Worm (Caenorhabditis elegans) whole organism, L2 larva: ENCODE measurements around the gene prk-2.

Source experiments
- C34F6.9 ChIP-seq: fragments of 150-350 bp; optimal IDR thresholded peaks from 2 replicates; lab custom pipeline; 2014; ENCODE audit warnings: missing biosample characterization, missing genetic modification characterization
- F13H6.1 ChIP-seq: sonication (generic microtip); optimal IDR thresholded peaks from 2 replicates; lab custom pipeline; 2016; ENCODE audit warnings: missing genetic modification characterization, missing compliant biosample characterization
- R02D3.7 ChIP-seq: fragments of 150-350 bp; optimal IDR thresholded peaks from 2 replicates; lab custom pipeline; 2014; ENCODE audit warnings: missing biosample characterization, missing genetic modification characterization
- ZK546.5 ChIP-seq: sonication (generic microtip); optimal IDR thresholded peaks from 2 replicates; lab custom pipeline; 2017; ENCODE audit warnings: missing biosample characterization, missing genetic modification characterization
- aly-2 ChIP-seq: fragments of 150-350 bp; optimal IDR thresholded peaks from 2 replicates; lab custom pipeline; 2014; ENCODE audit warnings: missing biosample characterization, missing genetic modification characterization
- ama-1 ChIP-seq: fragments of 150-350 bp; optimal IDR thresholded peaks from 2 replicates; lab custom pipeline; 2018; ENCODE audit warnings: inconsistent platforms
- blmp-1 ChIP-seq: sonication (generic microtip); optimal IDR thresholded peaks from 2 replicates; lab custom pipeline; 2017; ENCODE audit warnings: missing genetic modification characterization, mild to moderate bottlenecking, missing compliant biosample characterization, antibody characterized with exemption, moderate library complexity; ENCODE audit not compliant: insufficient read depth
- ceh-16 ChIP-seq: fragments of 150-350 bp; optimal IDR thresholded peaks from 2 replicates; lab custom pipeline; 2014; ENCODE audit warnings: missing biosample characterization, missing genetic modification characterization
- crh-2 ChIP-seq: sonication (generic microtip); optimal IDR thresholded peaks from 2 replicates; lab custom pipeline; 2017; ENCODE audit warnings: missing biosample characterization, missing genetic modification characterization
- dmd-4 ChIP-seq: sonication (generic microtip); optimal IDR thresholded peaks from 2 replicates; lab custom pipeline; 2017; ENCODE audit warnings: missing biosample characterization, missing genetic modification characterization
- egl-27 ChIP-seq: sonication (generic microtip); optimal IDR thresholded peaks from 3 replicates; lab custom pipeline; 2017; ENCODE audit warnings: missing biosample characterization, missing genetic modification reagents, missing genetic modification characterization
- fos-1 ChIP-seq: fragments of 150-350 bp; optimal IDR thresholded peaks from 2 replicates; lab custom pipeline; 2014; ENCODE audit warnings: missing biosample characterization, missing genetic modification characterization
- gmeb-1 ChIP-seq: fragments of 150-350 bp; optimal IDR thresholded peaks from 2 replicates; lab custom pipeline; 2014; ENCODE audit warnings: missing biosample characterization, missing genetic modification characterization
- lin-11 ChIP-seq: fragments of 150-350 bp; sonication (generic microtip); optimal IDR thresholded peaks from 2 replicates; lab custom pipeline; 2014; ENCODE audit warnings: missing biosample characterization, missing genetic modification characterization, inconsistent platforms, mixed read lengths
- lin-13 ChIP-seq: fragments of 150-350 bp; optimal IDR thresholded peaks from 2 replicates; lab custom pipeline; 2014; ENCODE audit warnings: missing biosample characterization, missing genetic modification reagents, missing genetic modification characterization
- lin-39 ChIP-seq: fragments of 150-350 bp; optimal IDR thresholded peaks from 2 replicates; lab custom pipeline; 2014; ENCODE audit warnings: missing biosample characterization, missing genetic modification reagents, missing genetic modification characterization
- lsy-2 ChIP-seq, 2 experiments: fragments of 150-350 bp in 1 of 2; sonication (generic microtip) in 1 of 2; optimal IDR thresholded peaks; 2 replicates each; lab custom pipeline; 2014 to 2017; ENCODE audit warnings: missing biosample characterization in 2 of 2, missing genetic modification characterization in 2 of 2
- mab-5 ChIP-seq: fragments of 150-350 bp; optimal IDR thresholded peaks from 2 replicates; lab custom pipeline; 2014; ENCODE audit warnings: missing biosample characterization, missing genetic modification characterization
- mdl-1 ChIP-seq, 2 experiments: fragments of 150-350 bp in 1 of 2; sonication (generic microtip) in 1 of 2; optimal IDR thresholded peaks; 2 replicates each; lab custom pipeline; 2017; ENCODE audit warnings: missing biosample characterization in 2 of 2, missing genetic modification characterization in 2 of 2
- nhr-11 ChIP-seq: fragments of 150-350 bp; optimal IDR thresholded peaks from 2 replicates; lab custom pipeline; 2014; ENCODE audit warnings: missing biosample characterization, missing genetic modification characterization
- nhr-12 ChIP-seq: fragments of 150-350 bp; optimal IDR thresholded peaks from 2 replicates; lab custom pipeline; 2014; ENCODE audit warnings: missing biosample characterization, missing genetic modification characterization
- nhr-129 ChIP-seq: fragments of 150-350 bp; optimal IDR thresholded peaks from 2 replicates; lab custom pipeline; 2014; ENCODE audit warnings: missing biosample characterization, missing genetic modification characterization
- nhr-21 ChIP-seq: fragments of 150-350 bp; optimal IDR thresholded peaks from 2 replicates; lab custom pipeline; 2014; ENCODE audit warnings: missing biosample characterization, missing genetic modification characterization
- nhr-23 ChIP-seq: fragments of 150-350 bp; optimal IDR thresholded peaks from 2 replicates; lab custom pipeline; 2014; ENCODE audit warnings: missing biosample characterization, missing genetic modification reagents, missing genetic modification characterization
- nhr-237 ChIP-seq: fragments of 150-350 bp; optimal IDR thresholded peaks from 2 replicates; lab custom pipeline; 2014; ENCODE audit warnings: missing biosample characterization, missing genetic modification characterization
- nhr-77 ChIP-seq: fragments of 150-350 bp; optimal IDR thresholded peaks from 2 replicates; lab custom pipeline; 2014; ENCODE audit warnings: missing biosample characterization, missing genetic modification characterization
- peb-1 ChIP-seq: fragments of 150-350 bp; optimal IDR thresholded peaks from 2 replicates; lab custom pipeline; 2014; ENCODE audit warnings: missing biosample characterization, missing genetic modification characterization
- skn-1 ChIP-seq: sonication (generic microtip); optimal IDR thresholded peaks from 2 replicates; lab custom pipeline; 2017; ENCODE audit warnings: missing biosample characterization, missing genetic modification characterization
- sma-3 ChIP-seq: sonication (generic microtip); optimal IDR thresholded peaks from 2 replicates; lab custom pipeline; 2016; ENCODE audit warnings: missing genetic modification reagents, missing genetic modification characterization, missing compliant biosample characterization
- sma-9 ChIP-seq, 2 experiments: fragments of 150-350 bp in 1 of 2; sonication (generic microtip) in 1 of 2; optimal IDR thresholded peaks; 2 replicates each; lab custom pipeline; 2014 to 2016; ENCODE audit warnings: missing genetic modification characterization in 2 of 2, mild to moderate bottlenecking in 1 of 2, missing biosample characterization in 1 of 2, missing compliant biosample characterization in 1 of 2, missing genetic modification reagents in 1 of 2, moderate library complexity in 1 of 2
- unc-55 ChIP-seq: fragments of 150-350 bp; sonication (generic microtip); optimal IDR thresholded peaks from 3 replicates; lab custom pipeline; 2014; ENCODE audit warnings: missing biosample characterization, missing genetic modification reagents, missing genetic modification characterization
- ztf-1 ChIP-seq: fragments of 200-800 bp; sonication (Bioruptor generic); conservative IDR thresholded peaks from 2 replicates; pipeline ENCODE4 v1.3.6; 2022; ENCODE audit warnings: missing genetic modification characterization, missing compliant biosample characterization
- ztf-11 ChIP-seq: sonication (generic microtip); optimal IDR thresholded peaks from 2 replicates; lab custom pipeline; 2017; ENCODE audit warnings: missing biosample characterization, missing genetic modification characterization
- ztf-4 ChIP-seq: fragments of 150-350 bp; optimal IDR thresholded peaks from 2 replicates; lab custom pipeline; 2014; ENCODE audit warnings: missing biosample characterization, missing genetic modification characterization

prk-2 gene

ce11 chrIII:3395112-3395511, 25.1 kb upstream of the prk-2 start:
- TF ChIP-seq nhr-12 (no peak), peb-1 (tag; lab: Kevin White, UChicago) (no peak), mab-5 (tag; lab: Kevin White, UChicago) (no peak), nhr-237 (tag; lab: Kevin White, UChicago) (no peak), dmd-4 (tag; lab: Kevin White, UChicago) (no peak), ztf-1 (GFP tag; lab: Robert Waterston, UW) (no peak), lin-11 (no peak), ZK546.5 (no peak), blmp-1 (tag; lab: Kevin White, UChicago) (no peak), lsy-2 (tag; optimal IDR thresholded peaks at IDR 0.05; lab: Kevin White, UChicago) (no peak), nhr-21 (tag; lab: Kevin White, UChicago) (no peak), ceh-16 (tag; lab: Kevin White, UChicago) (no peak), sma-3 (GFP tag; lab: Kevin White, UChicago) (no peak), mdl-1 (tag; optimal IDR thresholded peaks at IDR 0.05; lab: Kevin White, UChicago) (no peak), nhr-129 (tag; lab: Kevin White, UChicago) (no peak), nhr-23 (tag; lab: Kevin White, UChicago) (no peak), nhr-11 (tag; lab: Kevin White, UChicago) (no peak), C34F6.9 (no peak)
- TF ChIP-seq, all 48 proteins: peak for 0

DNA sequence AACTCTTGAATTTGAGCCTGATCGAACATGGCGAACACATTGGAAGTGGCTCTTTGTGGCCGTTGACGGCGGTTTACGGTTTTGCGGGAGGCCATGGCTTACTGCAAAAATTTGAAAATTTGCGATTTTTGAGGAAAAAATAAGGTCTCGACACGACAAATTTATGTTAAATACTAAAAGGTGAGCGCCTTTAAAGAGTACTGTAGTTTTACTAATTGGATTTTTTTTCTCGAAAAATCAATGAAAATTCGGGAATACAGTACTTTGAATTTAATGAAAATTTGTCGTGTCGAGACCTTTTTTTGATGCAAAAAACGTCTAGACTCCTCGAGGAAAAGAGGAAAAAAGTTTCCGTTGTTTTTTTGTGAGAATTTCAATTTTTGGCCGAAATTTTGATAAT, 23.7 kb upstream of the prk-2 start, which contains the start of gene mlc-4:
Gene mlc-4 (minus strand): TSS at position 101 of the 400 bp plus-strand sequence.
- TF ChIP-seq R02D3.7, result no peak
- TF ChIP-seq ztf-11 (tag; lab: Kevin White, UChicago), result no peak
- no peak for TF ChIP-seq mab-5 (tag; lab: Kevin White, UChicago)
- no peak for TF ChIP-seq ZK546.5

- no peak for TF ChIP-seq ztf-1 (GFP tag; lab: Robert Waterston, UW)
- TF ChIP-seq R02D3.7, result no peak
- TF ChIP-seq mdl-1 (tag; optimal IDR thresholded peaks at IDR 0.05; lab: Kevin White, UChicago), result no peak
- no peak for TF ChIP-seq aly-2
- TF ChIP-seq skn-1, result no peak
- no peak for TF ChIP-seq sma-3 (GFP tag; lab: Kevin White, UChicago)
- no peak for TF ChIP-seq nhr-77 (tag; lab: Kevin White, UChicago)
- no peak for TF ChIP-seq crh-2 (tag; lab: Kevin White, UChicago)
- no peak for TF ChIP-seq C34F6.9
- TF ChIP-seq blmp-1 (tag; lab: Kevin White, UChicago), result no peak
Measured at ce11 chrIII:3390144-3390543, 20.1 kb upstream of the prk-2 start.

DNA sequence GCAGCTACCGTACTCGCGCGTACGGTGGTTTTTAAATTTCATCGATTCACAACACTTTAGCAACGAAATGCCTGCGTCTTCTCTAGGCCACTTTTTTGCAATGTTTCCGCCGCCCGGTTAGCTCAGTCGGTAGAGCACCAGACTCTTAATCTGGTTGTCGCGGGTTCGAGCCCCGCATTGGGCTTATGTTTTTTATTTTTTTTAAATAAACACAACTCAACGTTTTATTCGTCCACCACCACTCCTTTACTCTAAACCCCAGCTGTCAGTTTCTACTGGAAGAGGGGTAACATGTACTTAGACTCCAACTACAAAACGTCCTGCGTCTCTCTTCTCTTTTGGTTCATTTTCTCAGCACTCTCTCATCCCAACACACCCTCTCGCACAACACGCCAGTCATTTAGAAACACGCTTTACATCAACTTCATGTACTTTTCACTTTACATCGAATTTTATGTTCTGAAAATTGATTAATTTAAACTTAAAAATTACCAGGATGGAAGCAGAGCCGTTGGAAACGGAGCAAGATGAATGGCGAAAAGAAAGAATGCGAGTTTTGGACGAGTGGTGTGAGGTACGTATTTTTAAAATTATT, 19.5 kb upstream of the prk-2 start, which contains the start of the genes elmd-1 and hecw-1:
Gene elmd-1 (plus strand): TSS at position 494 of the 595 bp plus-strand sequence.
Gene hecw-1 (minus strand): TSS at position 545 of the 595 bp plus-strand sequence.
- no peak for TF ChIP-seq blmp-1 (tag; lab: Kevin White, UChicago)
- peak; percentile 63 for TF ChIP-seq C34F6.9
- peak; percentile 71 for TF ChIP-seq crh-2 (tag; lab: Kevin White, UChicago)
- peak; percentile 57 for TF ChIP-seq nhr-129 (tag; lab: Kevin White, UChicago)
- peak; percentile 28 for TF ChIP-seq ztf-4
- peak; percentile 50 for TF ChIP-seq egl-27 (tag; lab: Kevin White, UChicago)
- peak; percentile 56 for TF ChIP-seq lin-13 (GFP tag; lab: Kevin White, UChicago)
- peak; percentile 70 for TF ChIP-seq fos-1
- peak; percentile 3 for TF ChIP-seq sma-9 (GFP tag; optimal IDR thresholded peaks at IDR 0.05; lab: Kevin White, UChicago)
- TF ChIP-seq sma-9 (tag; optimal IDR thresholded peaks at IDR 0.05; lab: Kevin White, UChicago), result no peak
- TF ChIP-seq lsy-2 (tag; optimal IDR thresholded peaks at IDR 0.05; lab: Kevin White, UChicago), result peak; percentile 22 to 56
- no peak for TF ChIP-seq lin-39
- peak; percentile 51 for TF ChIP-seq sma-3 (GFP tag; lab: Kevin White, UChicago)
- TF ChIP-seq F13H6.1 (tag; lab: Kevin White, UChicago), result peak; percentile 60
- TF ChIP-seq unc-55 (GFP tag; lab: Kevin White, UChicago), result peak; percentile 73
- TF ChIP-seq gmeb-1, result peak; percentile 53
- TF ChIP-seq ama-1 (lab: Kevin White, UChicago), result no peak
- TF ChIP-seq aly-2, result no peak
